Worm (Caenorhabditis elegans): Measurements from ENCODE around the gene Y38F1A.7.

ce11 chrII:12984709-12985108 lies 12.9 kb downstream of the Y38F1A.7 start:
- no peak for TF ChIP-seq elt-2 (tag; optimal IDR thresholded peaks at IDR 0.05)
- TF ChIP-seq pqm-1 (tag; optimal IDR thresholded peaks at IDR 0.05): no peak
- TF ChIP-seq fkh-10 (GFP tag; optimal IDR thresholded peaks at IDR 0.05): no peak
- no peak for TF ChIP-seq nhr-237 (tag; optimal IDR thresholded peaks at IDR 0.05)
- TF ChIP-seq zag-1 (tag; optimal IDR thresholded peaks at IDR 0.05): no peak
- TF ChIP-seq snpc-4 (tag; optimal IDR thresholded peaks at IDR 0.05): no peak
- TF ChIP-seq nhr-76 (tag; optimal IDR thresholded peaks at IDR 0.05): no peak
- TF ChIP-seq nhr-77 (tag; optimal IDR thresholded peaks at IDR 0.05): no peak
- no peak for TF ChIP-seq unc-62 (GFP tag; optimal IDR thresholded peaks at IDR 0.05)
- TF ChIP-seq nhr-23 (tag; optimal IDR thresholded peaks at IDR 0.05): no peak
- no peak for TF ChIP-seq R02D3.7 (tag; optimal IDR thresholded peaks at IDR 0.05)
- TF ChIP-seq egl-27 (tag; optimal IDR thresholded peaks at IDR 0.05): no peak
